Worm (Caenorhabditis elegans) whole organism, L2 larva: Measurements from ENCODE around the gene R02E12.5.

Experiments
- crh-2 ChIP-seq: sonication (generic microtip); optimal IDR thresholded peaks from 2 replicates; lab custom pipeline; 2017; ENCODE audit warnings: missing biosample characterization, missing genetic modification characterization
- lin-39 ChIP-seq: fragments of 150-350 bp; optimal IDR thresholded peaks from 2 replicates; lab custom pipeline; 2014; ENCODE audit warnings: missing biosample characterization, missing genetic modification reagents, missing genetic modification characterization
- ztf-4 ChIP-seq: fragments of 150-350 bp; optimal IDR thresholded peaks from 2 replicates; lab custom pipeline; 2014; ENCODE audit warnings: missing biosample characterization, missing genetic modification characterization

ce11 chrX:3990941-3991340 is 6.2 kb upstream of the R02E12.5 start:
- TF ChIP-seq ztf-4 (tag; lab: Kevin White, UChicago) (no peak), crh-2 (no peak), lin-39 (tag; lab: Kevin White, UChicago) (no peak)
